Worm (Caenorhabditis elegans): ENCODE data around the gene zmp-6.

Gene zmp-6

ce11 chrIII:7241065-7241464, 6.6 kb downstream of the zmp-6 start, which contains the start of gene ztf-31:
TSS of gene ztf-31 (plus strand) at chrIII:7241365.
- TF ChIP-seq ZK546.5 (tag; optimal IDR thresholded peaks at IDR 0.05): no peak

ce11 chrIII:7239416-7239815, 8.2 kb downstream of the zmp-6 start:
- TF ChIP-seq zag-1 (tag; optimal IDR thresholded peaks at IDR 0.05): no peak
- no peak for TF ChIP-seq ceh-28 (tag; optimal IDR thresholded peaks at IDR 0.05)
- no peak for TF ChIP-seq unc-62 (GFP tag; optimal IDR thresholded peaks at IDR 0.05)
- TF ChIP-seq pqm-1 (tag; optimal IDR thresholded peaks at IDR 0.05): no peak
- no peak for TF ChIP-seq lsy-12 (tag; optimal IDR thresholded peaks at IDR 0.05)
- no peak for TF ChIP-seq sea-2 (GFP tag; optimal IDR thresholded peaks at IDR 0.05)
- TF ChIP-seq egl-27 (tag; optimal IDR thresholded peaks at IDR 0.05): no peak
- no peak for TF ChIP-seq nhr-25 (tag; optimal IDR thresholded peaks at IDR 0.05)
- no peak for TF ChIP-seq skn-1 (tag; optimal IDR thresholded peaks at IDR 0.05)
- TF ChIP-seq ceh-9 (tag; optimal IDR thresholded peaks at IDR 0.05): no peak
- no peak for TF ChIP-seq mml-1 (tag; optimal IDR thresholded peaks at IDR 0.05)
- no peak for TF ChIP-seq ztf-4 (tag; optimal IDR thresholded peaks at IDR 0.05)

- TF ChIP-seq nfya-1 (tag; optimal IDR thresholded peaks at IDR 0.05; ENCODE audit: insufficient read depth) (no peak), aly-2 (tag; optimal IDR thresholded peaks at IDR 0.05) (no peak), ZK546.5 (tag; optimal IDR thresholded peaks at IDR 0.05) (no peak)
Measured at ce11 chrIII:7238727-7239126, 8.9 kb downstream of the zmp-6 start, which contains the start of gene pars-1. TSS of gene pars-1 (plus strand) at chrIII:7239027.

- TF ChIP-seq tbx-2 (tag; optimal IDR thresholded peaks at IDR 0.05): no peak
- peak; percentile 89 for TF ChIP-seq nhr-23 (tag; optimal IDR thresholded peaks at IDR 0.05)
- TF ChIP-seq unc-39 (tag; optimal IDR thresholded peaks at IDR 0.05): no peak
- peak; percentile 24 for TF ChIP-seq lin-39 (tag; optimal IDR thresholded peaks at IDR 0.05)
- no peak for TF ChIP-seq nhr-11 (tag; optimal IDR thresholded peaks at IDR 0.05)
- TF ChIP-seq ceh-16 (tag; optimal IDR thresholded peaks at IDR 0.05): no peak
- TF ChIP-seq pqm-1 (tag; optimal IDR thresholded peaks at IDR 0.05): no peak
- TF ChIP-seq ama-1 (optimal IDR thresholded peaks at IDR 0.05): no peak
- TF ChIP-seq lsy-12 (tag; optimal IDR thresholded peaks at IDR 0.05): peak; percentile 30
- no peak for TF ChIP-seq fkh-10 (GFP tag; optimal IDR thresholded peaks at IDR 0.05)
- peak; percentile 5 for TF ChIP-seq egl-5 (tag; optimal IDR thresholded peaks at IDR 0.05)
- TF ChIP-seq zag-1 (tag; optimal IDR thresholded peaks at IDR 0.05): no peak
- no peak for TF ChIP-seq nhr-76 (tag; optimal IDR thresholded peaks at IDR 0.05)
- peak; percentile 25 for TF ChIP-seq jun-1 (tag; optimal IDR thresholded peaks at IDR 0.05)
- peak; percentile 7 for TF ChIP-seq ceh-28 (tag; optimal IDR thresholded peaks at IDR 0.05)
- no peak for TF ChIP-seq ceh-82 (tag; optimal IDR thresholded peaks at IDR 0.05)
- no peak for TF ChIP-seq egl-27 (tag; optimal IDR thresholded peaks at IDR 0.05)
- peak; percentile 44 for TF ChIP-seq nhr-43 (tag; optimal IDR thresholded peaks at IDR 0.05; ENCODE audit: poor library complexity, severe bottlenecking)
- no peak for TF ChIP-seq mdl-1 (tag; optimal IDR thresholded peaks at IDR 0.05)
- TF ChIP-seq R02D3.7 (tag; optimal IDR thresholded peaks at IDR 0.05): no peak
- no peak for TF ChIP-seq daf-12 (tag; optimal IDR thresholded peaks at IDR 0.05)
- no peak for TF ChIP-seq nhr-28 (tag; optimal IDR thresholded peaks at IDR 0.05)
- peak; percentile 45 for TF ChIP-seq hmg-11 (tag; optimal IDR thresholded peaks at IDR 0.05)
- TF ChIP-seq ztf-11 (tag; optimal IDR thresholded peaks at IDR 0.05): no peak
- no peak for TF ChIP-seq nhr-77 (tag; optimal IDR thresholded peaks at IDR 0.05)
- no peak for TF ChIP-seq elt-1 (tag; optimal IDR thresholded peaks at IDR 0.05)
- TF ChIP-seq elt-2 (tag; optimal IDR thresholded peaks at IDR 0.05): peak; percentile 32
- peak; percentile 90 for TF ChIP-seq snpc-4 (tag; optimal IDR thresholded peaks at IDR 0.05)
- TF ChIP-seq nhr-25 (tag; optimal IDR thresholded peaks at IDR 0.05): peak; percentile 44
- peak; percentile 64 for TF ChIP-seq lin-15B (tag; optimal IDR thresholded peaks at IDR 0.05)
- TF ChIP-seq pha-4 (tag; optimal IDR thresholded peaks at IDR 0.05): peak; percentile 88
- TF ChIP-seq nfya-1 (tag; optimal IDR thresholded peaks at IDR 0.05; ENCODE audit: insufficient read depth): peak; percentile 52
Measured at ce11 chrIII:7234148-7234547, 13.5 kb downstream of the zmp-6 start, which contains the start of gene ndus-8. TSS of gene ndus-8 (minus strand) at chrIII:7234202.

Data from whole organism, L3 larva.